Fruit fly (Drosophila melanogaster): ENCODE measurements around the gene Gp93.
A peak's percentile ranks its signal among the peaks of the same experiment; 100 is the strongest.

Gene Gp93

DNA sequence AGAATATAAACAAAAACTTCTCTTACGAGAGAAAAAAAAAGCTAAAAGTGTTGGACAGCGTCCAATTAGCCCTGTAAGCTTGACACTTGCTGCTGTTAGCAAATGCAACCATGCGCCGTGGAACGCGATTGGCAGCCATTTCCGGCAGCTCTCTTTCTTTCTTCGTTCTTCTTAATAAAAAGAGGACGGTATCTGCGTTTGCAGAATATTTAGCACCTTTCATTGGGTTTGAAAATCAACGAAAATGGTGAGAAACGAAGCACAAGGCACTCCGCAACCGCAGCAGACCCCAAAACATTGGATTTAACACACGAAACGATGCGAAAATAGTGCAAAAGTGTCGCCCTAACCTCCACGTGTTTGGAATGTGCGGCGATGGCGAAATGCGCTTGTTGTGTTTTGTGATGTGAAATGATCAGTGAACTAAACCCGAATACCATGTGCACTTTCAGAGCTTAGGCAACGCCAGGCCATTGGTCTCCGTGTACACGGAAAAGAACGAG, 25.8 kb upstream of the Gp93 start, which contains the start of gene RpL4:
Gene RpL4 (plus strand): TSS at position 149 of the 503 bp plus-strand sequence.
- peak; percentile 65 for TF ChIP-seq HmgZ (tag; optimal IDR thresholded peaks at IDR 0.05)
- peak; percentile 27; the same call in 1 of the 2 replicates for TF ChIP-seq bbx (GFP tag; IDR thresholded peaks at IDR 0.05; ENCODE audit: partially characterized antibody)
- peak; percentile 71 for TF ChIP-seq repo (GFP tag; optimal IDR thresholded peaks at IDR 0.05)
- peak; percentile 72 for TF ChIP-seq dysf (GFP tag; IDR thresholded peaks at IDR 0.05)
- TF ChIP-seq hbn (GFP tag; IDR thresholded peaks at IDR 0.05; ENCODE audit: partially characterized antibody) = no peak
- no peak for TF ChIP-seq CG17612 (GFP tag; IDR thresholded peaks at IDR 0.05)
- TF ChIP-seq eyg (GFP tag; optimal IDR thresholded peaks at IDR 0.05) = peak; percentile 73
- TF ChIP-seq fd3F (GFP tag; optimal IDR thresholded peaks at IDR 0.05) = peak; percentile 81
- no peak for TF ChIP-seq Trl (optimal IDR thresholded peaks at IDR 0.05)
- TF ChIP-seq Trl (GFP tag; optimal IDR thresholded peaks at IDR 0.05) = peak; percentile 85
- peak; percentile 41; the same call in 1 of the 2 replicates for TF ChIP-seq wdn (GFP tag; IDR thresholded peaks at IDR 0.05)
- TF ChIP-seq CG12104 (GFP tag; optimal IDR thresholded peaks at IDR 0.05) = peak; percentile 85
- TF ChIP-seq CG10321 (GFP tag; IDR thresholded peaks at IDR 0.05) = peak; percentile 51; the same call in 1 of the 2 replicates
- peak; percentile 81 for TF ChIP-seq CG15269 (tag; optimal IDR thresholded peaks at IDR 0.05)
- TF ChIP-seq aop (GFP tag; IDR thresholded peaks at IDR 0.05) = no peak
- peak; percentile 50 for TF ChIP-seq tup (GFP tag; optimal IDR thresholded peaks at IDR 0.05)
- TF ChIP-seq CG15479 (GFP tag; optimal IDR thresholded peaks at IDR 0.05) = peak; percentile 35
- peak; percentile 78 for TF ChIP-seq HLH3B (GFP tag; IDR thresholded peaks at IDR 0.05)
- TF ChIP-seq H15 (GFP tag; IDR thresholded peaks at IDR 0.05) = peak; percentile 74; the same call in 2 of the 3 replicates
- TF ChIP-seq lov (optimal IDR thresholded peaks at IDR 0.05) = no peak
- TF ChIP-seq lov (GFP tag; IDR thresholded peaks at IDR 0.05) = peak; percentile 87
- TF ChIP-seq CG10654 (GFP tag; optimal IDR thresholded peaks at IDR 0.05) = peak; percentile 70
- TF ChIP-seq D19B (GFP tag; optimal IDR thresholded peaks at IDR 0.05) = peak; percentile 51
- TF ChIP-seq CG34376 (GFP tag; optimal IDR thresholded peaks at IDR 0.05) = peak; percentile 93
- peak; percentile 93 for TF ChIP-seq CG18619 (GFP tag; optimal IDR thresholded peaks at IDR 0.05)
- peak; percentile 88 for TF ChIP-seq CG9437 (GFP tag; optimal IDR thresholded peaks at IDR 0.05)
- no peak for TF ChIP-seq CG2889 (GFP tag; IDR thresholded peaks at IDR 0.05)
- TF ChIP-seq unpg (GFP tag; optimal IDR thresholded peaks at IDR 0.05) = peak; percentile 82
- peak; percentile 82 for TF ChIP-seq scrt (GFP tag; optimal IDR thresholded peaks at IDR 0.05)
- peak; percentile 85 for TF ChIP-seq Dad (GFP tag; optimal IDR thresholded peaks at IDR 0.05)
- TF ChIP-seq amos (GFP tag; IDR thresholded peaks at IDR 0.05; ENCODE audit: partially characterized antibody) = no peak
- peak; percentile 64 for TF ChIP-seq dmrt99B (tag; optimal IDR thresholded peaks at IDR 0.05)
- TF ChIP-seq bsh (GFP tag; optimal IDR thresholded peaks at IDR 0.05) = peak; percentile 5 to 77
- no peak; the same call in 1 of the 2 replicates for TF ChIP-seq CG4360 (GFP tag; IDR thresholded peaks at IDR 0.05)
- TF ChIP-seq oc (tag; optimal IDR thresholded peaks at IDR 0.05) = peak; percentile 44
- TF ChIP-seq mirr (GFP tag; optimal IDR thresholded peaks at IDR 0.05) = peak; percentile 85
- peak; percentile 53 for TF ChIP-seq Chrac-16 (GFP tag; optimal IDR thresholded peaks at IDR 0.05)
- peak; percentile 76 for TF ChIP-seq CG30431 (GFP tag; optimal IDR thresholded peaks at IDR 0.05)
- peak; percentile 57; the same call in 1 of the 2 replicates for TF ChIP-seq CG4730 (GFP tag; IDR thresholded peaks at IDR 0.05)
- TF ChIP-seq CG2116 (GFP tag; optimal IDR thresholded peaks at IDR 0.05) = peak; percentile 99
- peak; percentile 44; the same call in 1 of the 2 replicates for TF ChIP-seq Nf-YA (GFP tag; IDR thresholded peaks at IDR 0.05)
- peak; percentile 77 for TF ChIP-seq p53 (GFP tag; optimal IDR thresholded peaks at IDR 0.05)
- TF ChIP-seq tin (GFP tag; optimal IDR thresholded peaks at IDR 0.05) = peak; percentile 67
- peak; percentile 12 for TF ChIP-seq Dp (GFP tag; optimal IDR thresholded peaks at IDR 0.05)
- TF ChIP-seq otp (GFP tag; IDR thresholded peaks at IDR 0.05) = peak; percentile 93
- no peak for TF ChIP-seq CG18476 (GFP tag; optimal IDR thresholded peaks at IDR 0.05)
- TF ChIP-seq Lpt (GFP tag; optimal IDR thresholded peaks at IDR 0.05) = no peak
- peak; percentile 58 for TF ChIP-seq lmd (GFP tag; IDR thresholded peaks at IDR 0.05)
- TF ChIP-seq CG1832 (GFP tag; optimal IDR thresholded peaks at IDR 0.05) = no peak
- no peak for TF ChIP-seq pita (GFP tag; optimal IDR thresholded peaks at IDR 0.05)
- TF ChIP-seq CG3163 (GFP tag; optimal IDR thresholded peaks at IDR 0.05) = peak; percentile 60

Measured in whole organism, embryonic.